Worm (Caenorhabditis elegans) whole organism, L2 larva: ENCODE results near the gene M116.5.

Source experiments
- C34F6.9 ChIP-seq: fragments of 150-350 bp; optimal IDR thresholded peaks from 2 replicates; lab custom pipeline; 2014; ENCODE audit warnings: missing biosample characterization, missing genetic modification characterization
- F13H6.1 ChIP-seq: sonication (generic microtip); optimal IDR thresholded peaks from 2 replicates; lab custom pipeline; 2016; ENCODE audit warnings: missing genetic modification characterization, missing compliant biosample characterization
- R02D3.7 ChIP-seq: fragments of 150-350 bp; optimal IDR thresholded peaks from 2 replicates; lab custom pipeline; 2014; ENCODE audit warnings: missing biosample characterization, missing genetic modification characterization
- Y55F3AM.14 ChIP-seq: fragments of 200-800 bp; sonication (Bioruptor generic); optimal IDR thresholded peaks from 2 replicates; lab custom pipeline; 2018; ENCODE audit warnings: mild to moderate bottlenecking, missing genetic modification characterization, missing compliant biosample characterization
- ZK546.5 ChIP-seq: sonication (generic microtip); optimal IDR thresholded peaks from 2 replicates; lab custom pipeline; 2017; ENCODE audit warnings: missing biosample characterization, missing genetic modification characterization
- alr-1 ChIP-seq: fragments of 150-350 bp; optimal IDR thresholded peaks from 2 replicates; lab custom pipeline; 2014; ENCODE audit warnings: missing biosample characterization, missing genetic modification characterization
- aly-2 ChIP-seq: fragments of 150-350 bp; optimal IDR thresholded peaks from 2 replicates; lab custom pipeline; 2014; ENCODE audit warnings: missing biosample characterization, missing genetic modification characterization
- ama-1 ChIP-seq: fragments of 150-350 bp; optimal IDR thresholded peaks from 2 replicates; lab custom pipeline; 2018; ENCODE audit warnings: inconsistent platforms
- blmp-1 ChIP-seq: sonication (generic microtip); optimal IDR thresholded peaks from 2 replicates; lab custom pipeline; 2017; ENCODE audit warnings: missing genetic modification characterization, mild to moderate bottlenecking, missing compliant biosample characterization, antibody characterized with exemption, moderate library complexity; ENCODE audit not compliant: insufficient read depth
- ceh-16 ChIP-seq: fragments of 150-350 bp; optimal IDR thresholded peaks from 2 replicates; lab custom pipeline; 2014; ENCODE audit warnings: missing biosample characterization, missing genetic modification characterization
- ceh-82 ChIP-seq: fragments of 150-350 bp; optimal IDR thresholded peaks from 2 replicates; lab custom pipeline; 2014; ENCODE audit warnings: missing biosample characterization, missing genetic modification characterization
- crh-2 ChIP-seq: sonication (generic microtip); optimal IDR thresholded peaks from 2 replicates; lab custom pipeline; 2017; ENCODE audit warnings: missing biosample characterization, missing genetic modification characterization
- dmd-4 ChIP-seq: sonication (generic microtip); optimal IDR thresholded peaks from 2 replicates; lab custom pipeline; 2017; ENCODE audit warnings: missing biosample characterization, missing genetic modification characterization
- egl-27 ChIP-seq: sonication (generic microtip); optimal IDR thresholded peaks from 3 replicates; lab custom pipeline; 2017; ENCODE audit warnings: missing biosample characterization, missing genetic modification reagents, missing genetic modification characterization
- elt-1 ChIP-seq: fragments of 150-350 bp; optimal IDR thresholded peaks from 2 replicates; lab custom pipeline; 2014; ENCODE audit warnings: missing biosample characterization, missing genetic modification characterization
- elt-3 ChIP-seq: sonication (generic microtip); optimal IDR thresholded peaks from 2 replicates; lab custom pipeline; 2017; ENCODE audit warnings: missing biosample characterization, missing genetic modification characterization
- fos-1 ChIP-seq: fragments of 150-350 bp; optimal IDR thresholded peaks from 2 replicates; lab custom pipeline; 2014; ENCODE audit warnings: missing biosample characterization, missing genetic modification characterization
- gmeb-1 ChIP-seq: fragments of 150-350 bp; optimal IDR thresholded peaks from 2 replicates; lab custom pipeline; 2014; ENCODE audit warnings: missing biosample characterization, missing genetic modification characterization
- lin-11 ChIP-seq: fragments of 150-350 bp; sonication (generic microtip); optimal IDR thresholded peaks from 2 replicates; lab custom pipeline; 2014; ENCODE audit warnings: missing biosample characterization, missing genetic modification characterization, inconsistent platforms, mixed read lengths
- lin-13 ChIP-seq: fragments of 150-350 bp; optimal IDR thresholded peaks from 2 replicates; lab custom pipeline; 2014; ENCODE audit warnings: missing biosample characterization, missing genetic modification reagents, missing genetic modification characterization
- lin-39 ChIP-seq: fragments of 150-350 bp; optimal IDR thresholded peaks from 2 replicates; lab custom pipeline; 2014; ENCODE audit warnings: missing biosample characterization, missing genetic modification reagents, missing genetic modification characterization
- lsy-2 ChIP-seq, 2 experiments: fragments of 150-350 bp in 1 of 2; sonication (generic microtip) in 1 of 2; optimal IDR thresholded peaks; 2 replicates each; lab custom pipeline; 2014 to 2017; ENCODE audit warnings: missing biosample characterization in 2 of 2, missing genetic modification characterization in 2 of 2
- mab-5 ChIP-seq: fragments of 150-350 bp; optimal IDR thresholded peaks from 2 replicates; lab custom pipeline; 2014; ENCODE audit warnings: missing biosample characterization, missing genetic modification characterization
- mbf-1 ChIP-seq: sonication (generic microtip); optimal IDR thresholded peaks from 2 replicates; lab custom pipeline; 2017; ENCODE audit warnings: missing biosample characterization, missing genetic modification characterization
- mdl-1 ChIP-seq, 2 experiments: fragments of 150-350 bp in 1 of 2; sonication (generic microtip) in 1 of 2; optimal IDR thresholded peaks; 2 replicates each; lab custom pipeline; 2017; ENCODE audit warnings: missing biosample characterization in 2 of 2, missing genetic modification characterization in 2 of 2
- nhr-10 ChIP-seq: sonication (generic microtip); optimal IDR thresholded peaks from 2 replicates; lab custom pipeline; 2017; ENCODE audit warnings: missing biosample characterization, missing genetic modification characterization
- nhr-11 ChIP-seq: fragments of 150-350 bp; optimal IDR thresholded peaks from 2 replicates; lab custom pipeline; 2014; ENCODE audit warnings: missing biosample characterization, missing genetic modification characterization
- nhr-12 ChIP-seq: fragments of 150-350 bp; optimal IDR thresholded peaks from 2 replicates; lab custom pipeline; 2014; ENCODE audit warnings: missing biosample characterization, missing genetic modification characterization
- nhr-129 ChIP-seq: fragments of 150-350 bp; optimal IDR thresholded peaks from 2 replicates; lab custom pipeline; 2014; ENCODE audit warnings: missing biosample characterization, missing genetic modification characterization
- nhr-21 ChIP-seq: fragments of 150-350 bp; optimal IDR thresholded peaks from 2 replicates; lab custom pipeline; 2014; ENCODE audit warnings: missing biosample characterization, missing genetic modification characterization
- nhr-23 ChIP-seq: fragments of 150-350 bp; optimal IDR thresholded peaks from 2 replicates; lab custom pipeline; 2014; ENCODE audit warnings: missing biosample characterization, missing genetic modification reagents, missing genetic modification characterization
- nhr-237 ChIP-seq: fragments of 150-350 bp; optimal IDR thresholded peaks from 2 replicates; lab custom pipeline; 2014; ENCODE audit warnings: missing biosample characterization, missing genetic modification characterization
- nhr-25 ChIP-seq: fragments of 150-350 bp; sonication (generic microtip); optimal IDR thresholded peaks from 3 replicates; lab custom pipeline; 2014; ENCODE audit warnings: missing biosample characterization, missing genetic modification characterization
- nhr-6 ChIP-seq: fragments of 150-350 bp; optimal IDR thresholded peaks from 2 replicates; lab custom pipeline; 2014; ENCODE audit warnings: missing biosample characterization, missing genetic modification characterization
- nhr-77 ChIP-seq: fragments of 150-350 bp; optimal IDR thresholded peaks from 2 replicates; lab custom pipeline; 2014; ENCODE audit warnings: missing biosample characterization, missing genetic modification characterization
- peb-1 ChIP-seq: fragments of 150-350 bp; optimal IDR thresholded peaks from 2 replicates; lab custom pipeline; 2014; ENCODE audit warnings: missing biosample characterization, missing genetic modification characterization
- sem-4 ChIP-seq: fragments of 150-350 bp; optimal IDR thresholded peaks from 2 replicates; lab custom pipeline; 2014; ENCODE audit warnings: missing biosample characterization, missing genetic modification reagents, missing genetic modification characterization
- skn-1 ChIP-seq: sonication (generic microtip); optimal IDR thresholded peaks from 2 replicates; lab custom pipeline; 2017; ENCODE audit warnings: missing biosample characterization, missing genetic modification characterization
- sma-3 ChIP-seq: sonication (generic microtip); optimal IDR thresholded peaks from 2 replicates; lab custom pipeline; 2016; ENCODE audit warnings: missing genetic modification reagents, missing genetic modification characterization, missing compliant biosample characterization
- sma-9 ChIP-seq, 2 experiments: fragments of 150-350 bp in 1 of 2; sonication (generic microtip) in 1 of 2; optimal IDR thresholded peaks; 2 replicates each; lab custom pipeline; 2014 to 2016; ENCODE audit warnings: missing genetic modification characterization in 2 of 2, mild to moderate bottlenecking in 1 of 2, missing biosample characterization in 1 of 2, missing compliant biosample characterization in 1 of 2, missing genetic modification reagents in 1 of 2, moderate library complexity in 1 of 2
- snpc-4 ChIP-seq: fragments of 150-350 bp; optimal IDR thresholded peaks from 2 replicates; lab custom pipeline; 2014; ENCODE audit warnings: missing biosample characterization, missing genetic modification characterization
- unc-39 ChIP-seq: fragments of 150-350 bp; optimal IDR thresholded peaks from 2 replicates; lab custom pipeline; 2014; ENCODE audit warnings: missing biosample characterization, missing genetic modification characterization
- unc-55 ChIP-seq: fragments of 150-350 bp; sonication (generic microtip); optimal IDR thresholded peaks from 3 replicates; lab custom pipeline; 2014; ENCODE audit warnings: missing biosample characterization, missing genetic modification reagents, missing genetic modification characterization
- unc-62 ChIP-seq: fragments of 150-350 bp; optimal IDR thresholded peaks from 2 replicates; lab custom pipeline; 2014; ENCODE audit warnings: missing biosample characterization, missing genetic modification reagents, missing genetic modification characterization
- zag-1 ChIP-seq: fragments of 150-350 bp; optimal IDR thresholded peaks from 2 replicates; lab custom pipeline; 2014; ENCODE audit warnings: missing biosample characterization, missing genetic modification characterization
- ztf-1 ChIP-seq: fragments of 200-800 bp; sonication (Bioruptor generic); conservative IDR thresholded peaks from 2 replicates; pipeline ENCODE4 v1.3.6; 2022; ENCODE audit warnings: missing genetic modification characterization, missing compliant biosample characterization
- ztf-11 ChIP-seq: sonication (generic microtip); optimal IDR thresholded peaks from 2 replicates; lab custom pipeline; 2017; ENCODE audit warnings: missing biosample characterization, missing genetic modification characterization
- ztf-4 ChIP-seq: fragments of 150-350 bp; optimal IDR thresholded peaks from 2 replicates; lab custom pipeline; 2014; ENCODE audit warnings: missing biosample characterization, missing genetic modification characterization

Gene M116.5

ce11 chrIV:8432709-8433108 lies 11.8 kb upstream of the M116.5 start, which contains the start of the genes T26A8.4 and pdtf-1 (continued):
- TF ChIP-seq peb-1 (no peak), Y55F3AM.14 (peak; percentile 83), unc-39 (tag; lab: Kevin White, UChicago) (no peak), nhr-12 (no peak), F13H6.1 (tag; lab: Kevin White, UChicago) (peak; percentile 88), unc-55 (GFP tag; lab: Kevin White, UChicago) (peak; percentile 99), ztf-1 (GFP tag; lab: Robert Waterston, UW) (no peak), nhr-6 (tag; lab: Kevin White, UChicago) (peak; percentile 89), lsy-2 (tag; optimal IDR thresholded peaks at IDR 0.05; lab: Kevin White, UChicago) (peak; percentile 98 to 100), ama-1 (lab: Kevin White, UChicago) (peak; percentile 91), ztf-11 (no peak)

ce11 chrIV:8431567-8432458 lies 11.0 kb upstream of the M116.5 start:
- TF ChIP-seq alr-1 (tag; lab: Kevin White, UChicago) (no peak), R02D3.7 (peak; percentile 33), nhr-129 (tag; lab: Kevin White, UChicago) (peak; percentile 93), lin-39 (no peak), ztf-1 (GFP tag; lab: Robert Waterston, UW) (no peak), fos-1 (peak; percentile 74), mdl-1 (tag; optimal IDR thresholded peaks at IDR 0.05; lab: Kevin White, UChicago) (peak; percentile 61 to 76), crh-2 (tag; lab: Kevin White, UChicago) (peak; percentile 83), ztf-11 (no peak), skn-1 (no peak), lin-13 (GFP tag; lab: Kevin White, UChicago) (peak; percentile 56), dmd-4 (tag; lab: Kevin White, UChicago) (no peak), blmp-1 (tag; lab: Kevin White, UChicago) (peak; percentile 44), ceh-82 (peak; percentile 39), aly-2 (tag; lab: Kevin White, UChicago) (no peak), gmeb-1 (peak; percentile 44), nhr-237 (tag; lab: Kevin White, UChicago) (no peak), nhr-21 (tag; lab: Kevin White, UChicago) (peak; percentile 68), ceh-16 (tag; lab: Kevin White, UChicago) (peak; percentile 43), nhr-12 (no peak), unc-39 (tag; lab: Kevin White, UChicago) (no peak), sma-9 (GFP tag; optimal IDR thresholded peaks at IDR 0.05; lab: Kevin White, UChicago) (peak; percentile 83), sma-9 (tag; optimal IDR thresholded peaks at IDR 0.05; lab: Kevin White, UChicago) (no peak), Y55F3AM.14 (peak; percentile 51), unc-62 (GFP tag; lab: Kevin White, UChicago) (no peak), F13H6.1 (tag; lab: Kevin White, UChicago) (peak; percentile 63), ZK546.5 (tag; lab: Kevin White, UChicago) (no peak), mab-5 (tag; lab: Kevin White, UChicago) (peak; percentile 50), peb-1 (no peak), sem-4 (tag; lab: Kevin White, UChicago) (peak; percentile 42), mbf-1 (tag; lab: Kevin White, UChicago) (peak; percentile 33), unc-55 (GFP tag; lab: Kevin White, UChicago) (peak; percentile 64), C34F6.9 (tag; lab: Kevin White, UChicago) (peak; percentile 47), nhr-10 (no peak), zag-1 (tag; lab: Kevin White, UChicago) (peak; percentile 38), snpc-4 (tag; lab: Kevin White, UChicago) (peak; percentile 87), nhr-25 (tag; lab: Kevin White, UChicago) (peak; percentile 64), egl-27 (peak; percentile 84), lsy-2 (tag; optimal IDR thresholded peaks at IDR 0.05; lab: Kevin White, UChicago) (peak; percentile 60 to 91), nhr-23 (tag; lab: Kevin White, UChicago) (no peak), nhr-11 (peak; percentile 15), elt-1 (tag; lab: Kevin White, UChicago) (no peak), ama-1 (lab: Kevin White, UChicago) (peak; percentile 94), ztf-4 (tag; lab: Kevin White, UChicago) (peak; percentile 82), nhr-77 (tag; lab: Kevin White, UChicago) (no peak), elt-3 (tag; lab: Kevin White, UChicago) (no peak), sma-3 (GFP tag; lab: Kevin White, UChicago) (peak; percentile 48), nhr-6 (tag; lab: Kevin White, UChicago) (peak; percentile 44), lin-11 (tag; lab: Kevin White, UChicago) (peak; percentile 19)
